Worm (Caenorhabditis elegans) whole organism, mixed stage, embryonic: Measurements from ENCODE around the gene best-9.

ENCODE experiments used
- ceh-83 ChIP-seq: fragments of 200-800 bp; sonication (Bioruptor generic); optimal IDR thresholded peaks from 2 replicates; lab custom pipeline; 2018; ENCODE audit warnings: mild to moderate bottlenecking, missing genetic modification characterization, missing compliant biosample characterization
- elt-3 ChIP-seq: fragments of 150-350 bp; optimal IDR thresholded peaks from 2 replicates; lab custom pipeline; 2014; ENCODE audit warnings: missing biosample characterization, missing genetic modification characterization
- lin-13 ChIP-seq: fragments of 150-350 bp; optimal IDR thresholded peaks from 2 replicates; lab custom pipeline; 2014; ENCODE audit warnings: missing biosample characterization, missing genetic modification characterization
- snpc-4 ChIP-seq: fragments of 150-350 bp; optimal IDR thresholded peaks from 2 replicates; lab custom pipeline; 2014; ENCODE audit warnings: missing biosample characterization, missing genetic modification characterization
- unc-39 ChIP-seq: fragments of 150-350 bp; optimal IDR thresholded peaks from 2 replicates; lab custom pipeline; 2014; ENCODE audit warnings: missing biosample characterization, missing genetic modification characterization

DNA sequence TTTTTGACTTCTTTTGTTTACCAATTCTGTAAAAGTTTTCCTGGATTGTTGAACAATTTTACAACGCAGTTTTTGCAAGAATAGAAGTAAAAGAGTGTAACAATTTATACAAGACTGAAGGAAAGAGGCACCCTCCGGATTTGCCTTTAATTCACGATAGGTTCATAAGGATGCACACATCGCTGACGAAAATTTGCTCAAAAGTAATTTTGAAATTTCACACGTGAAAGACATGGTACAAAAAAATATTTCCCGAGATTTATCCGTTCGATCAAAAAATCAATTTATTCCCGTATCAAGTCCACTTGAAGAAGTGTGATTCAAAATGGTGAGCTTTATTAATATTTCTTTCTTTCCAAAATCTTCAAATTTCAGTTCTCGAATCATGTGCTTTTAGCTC, 17.4 kb downstream of the best-9 start, which contains the start of gene C43G2.3:
- TF ChIP-seq ceh-83 (GFP tag; lab: Kevin White, UChicago) (no peak), unc-39 (tag; lab: Kevin White, UChicago) (no peak), elt-3 (tag; lab: Kevin White, UChicago) (no peak), snpc-4 (tag; lab: Kevin White, UChicago) (no peak), lin-13 (no peak)
